Fruit fly (Drosophila melanogaster) whole organism, pupa: Measurements from ENCODE around the gene CG12069.

ENCODE experiments used
- CG34367 ChIP-seq: fragments of 200-800 bp; sonication (Bioruptor generic); optimal IDR thresholded peaks from 2 replicates; lab custom pipeline; 2018; ENCODE audit warnings: missing biosample characterization, mild to moderate bottlenecking, missing genetic modification characterization
- CG8301 ChIP-seq: fragments of 200-800 bp; sonication (Bioruptor generic); optimal IDR thresholded peaks from 2 replicates; lab custom pipeline; 2018; ENCODE audit warnings: missing biosample characterization, mild to moderate bottlenecking, missing genetic modification characterization
- CG9948 ChIP-seq: fragments of 200-800 bp; sonication (Bioruptor generic); optimal IDR thresholded peaks from 2 replicates; lab custom pipeline; 2018; ENCODE audit warnings: missing biosample characterization, mild to moderate bottlenecking, missing genetic modification characterization, moderate library complexity
- D1 ChIP-seq: fragments of 200-800 bp; sonication (Bioruptor generic); optimal IDR thresholded peaks from 2 replicates; lab custom pipeline; 2018; ENCODE audit warnings: missing biosample characterization, mild to moderate bottlenecking, missing genetic modification characterization, moderate library complexity
- EcR ChIP-seq: fragments of 200-800 bp; sonication (Bioruptor generic); optimal IDR thresholded peaks from 3 replicates; lab custom pipeline; 2019; ENCODE audit warnings: missing biosample characterization, missing genetic modification characterization, mild to moderate bottlenecking, moderate library complexity, missing genetic modification reagents
- Pif1B ChIP-seq: fragments of 200-800 bp; sonication (Bioruptor generic); optimal IDR thresholded peaks from 3 replicates; lab custom pipeline; 2016; ENCODE audit warnings: missing biosample characterization, missing genetic modification characterization
- Snoo ChIP-seq: fragments of 200-800 bp; sonication (Bioruptor generic); optimal IDR thresholded peaks from 3 replicates; lab custom pipeline; 2017; ENCODE audit warnings: missing biosample characterization, mild to moderate bottlenecking, missing genetic modification characterization, inconsistent platforms
- gl ChIP-seq: fragments of 200-800 bp; sonication (Bioruptor generic); optimal IDR thresholded peaks from 2 replicates; lab custom pipeline; 2018; ENCODE audit warnings: missing biosample characterization, mild to moderate bottlenecking, missing genetic modification characterization
- rn ChIP-seq: fragments of 200-800 bp; sonication (Bioruptor generic); IDR thresholded peaks from 2 replicates; pipeline ENCODE4 v1.3.6; 2022; ENCODE audit warnings: missing biosample characterization, missing genetic modification characterization

DNA sequence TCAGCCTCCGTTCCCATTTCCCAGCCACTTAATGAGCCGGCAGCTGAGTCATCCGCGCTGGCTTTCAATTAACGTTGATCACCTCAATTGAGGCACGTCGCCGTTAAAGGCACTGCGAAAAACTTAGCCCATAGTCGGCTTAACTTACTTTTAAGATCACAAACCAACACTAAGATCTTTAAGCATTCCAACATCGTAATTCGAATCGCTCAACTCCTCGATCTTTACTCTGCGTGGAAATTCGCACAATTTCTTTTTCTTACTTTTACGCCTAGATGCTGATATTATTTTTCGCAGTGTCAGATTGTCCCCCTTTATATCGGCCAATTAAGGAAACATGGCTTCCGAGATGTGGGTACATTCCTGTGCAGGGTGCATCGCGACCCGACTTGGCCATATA lies 27.1 kb upstream of the CG12069 start:
- TF ChIP-seq rn (GFP tag; lab: Robert Waterston, UW) (no peak), gl (tag; lab: Kevin White, UChicago) (no peak), Snoo (tag; lab: Kevin White, UChicago) (no peak), Pif1B (no peak), CG9948 (tag; lab: Kevin White, UChicago) (peak; percentile 33), D1 (tag; lab: Kevin White, UChicago) (no peak), CG34367 (tag; lab: Kevin White, UChicago) (no peak), CG8301 (no peak), EcR (GFP tag; lab: Kevin White, UChicago) (no peak)
